Fruit fly (Drosophila melanogaster) whole organism, prepupa: ENCODE results near the gene CG9166.

Experiments used
- CG10631 ChIP-seq: fragments of 200-800 bp; sonication (Bioruptor generic); optimal IDR thresholded peaks from 2 replicates; lab custom pipeline; 2016; ENCODE audit warnings: missing biosample characterization, missing genetic modification characterization
- OdsH ChIP-seq: fragments of 200-800 bp; sonication (Bioruptor generic); optimal IDR thresholded peaks from 3 replicates; lab custom pipeline; 2016; ENCODE audit warnings: missing biosample characterization, missing genetic modification characterization
- eg ChIP-seq: fragments of 200-800 bp; sonication (Bioruptor generic); IDR thresholded peaks from 3 replicates; pipeline ENCODE4 v1.3.6; 2022; ENCODE audit warnings: missing biosample characterization, missing genetic modification characterization

- no peak for TF ChIP-seq eg
- no peak for TF ChIP-seq CG10631
- TF ChIP-seq OdsH: no peak
These were observed 13.5 kb downstream of the CG9166 start for dm6 chr3L:1364368-1364767.
